Worm (Caenorhabditis elegans): ENCODE data around the gene bbs-8.

DNA sequence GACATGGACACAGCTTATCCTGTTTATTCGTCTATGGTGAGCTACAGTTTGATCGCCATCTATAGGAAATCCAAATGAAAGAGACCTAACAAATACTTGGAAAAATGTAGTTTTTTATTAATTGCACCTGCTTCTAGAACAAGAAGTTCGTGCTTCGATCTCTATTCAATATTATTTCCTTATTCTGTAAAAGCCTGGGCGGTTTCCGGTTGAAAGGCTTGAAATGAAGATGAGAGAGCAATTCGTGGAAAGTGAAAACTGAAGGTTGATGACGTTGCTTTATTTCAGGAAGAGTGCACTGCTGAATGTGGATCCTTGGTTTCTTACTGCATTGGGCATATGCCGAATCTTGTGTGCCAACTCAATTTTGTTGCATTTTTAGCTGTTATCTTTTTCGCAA, 15.8 kb upstream of the bbs-8 start:
- TF ChIP-seq tbx-11 (GFP tag; IDR thresholded peaks at IDR 0.05), result no peak
- no peak for TF ChIP-seq pes-1 (GFP tag; IDR thresholded peaks at IDR 0.05)
- no peak for TF ChIP-seq tbx-37 (GFP tag; conservative IDR thresholded peaks at IDR 0.05)
- no peak for TF ChIP-seq aly-1 (tag; optimal IDR thresholded peaks at IDR 0.05)
- TF ChIP-seq flt-1 (GFP tag; IDR thresholded peaks at IDR 0.05), result no peak
